Worm (Caenorhabditis elegans) whole organism, young adult: ENCODE results near the gene sri-26.
A peak's percentile ranks its signal among the peaks of the same experiment; 100 is the strongest.

Experiments used
- B0019.2 ChIP-seq: fragments of 200-800 bp; sonication (Bioruptor generic); conservative IDR thresholded peaks from 2 replicates; pipeline ENCODE4 v1.3.6; 2022; ENCODE audit warnings: missing genetic modification reagents, missing genetic modification characterization, missing compliant biosample characterization
- C06A6.2 ChIP-seq: fragments of 200-800 bp; sonication (Bioruptor generic); conservative IDR thresholded peaks from 2 replicates; pipeline ENCODE4 v1.3.6; 2022; ENCODE audit warnings: missing genetic modification characterization, missing compliant biosample characterization
- C17E4.6 ChIP-seq: fragments of 200-800 bp; sonication (Bioruptor generic); IDR thresholded peaks from 2 replicates; pipeline ENCODE4 v1.3.6; 2022; ENCODE audit warnings: missing genetic modification reagents, missing genetic modification characterization, missing compliant biosample characterization
- D2030.7 ChIP-seq: fragments of 200-800 bp; sonication (Bioruptor generic); IDR thresholded peaks from 2 replicates; pipeline ENCODE4 v1.3.6; 2022; ENCODE audit warnings: missing genetic modification reagents, missing genetic modification characterization, missing compliant biosample characterization
- F22D6.2 ChIP-seq: sonication (generic microtip); optimal IDR thresholded peaks from 2 replicates; lab custom pipeline; 2016; ENCODE audit warnings: mild to moderate bottlenecking, missing genetic modification characterization, missing compliant biosample characterization
- F33H1.4 ChIP-seq: fragments of 200-800 bp; sonication (Bioruptor generic); IDR thresholded peaks from 2 replicates; pipeline ENCODE4 v1.3.6; 2022; ENCODE audit warnings: missing genetic modification reagents, missing genetic modification characterization, missing compliant biosample characterization
- F52B5.7 ChIP-seq: sonication (generic microtip); optimal IDR thresholded peaks from 2 replicates; lab custom pipeline; 2016; ENCODE audit warnings: mild to moderate bottlenecking, missing genetic modification characterization, missing compliant biosample characterization
- T07F8.4 ChIP-seq: sonication (generic microtip); optimal IDR thresholded peaks from 2 replicates; lab custom pipeline; 2016; ENCODE audit warnings: mild to moderate bottlenecking, missing genetic modification characterization, moderate library complexity, missing compliant biosample characterization
- Y53F4B.3 ChIP-seq: fragments of 200-800 bp; sonication (Bioruptor generic); IDR thresholded peaks from 2 replicates; pipeline ENCODE4 v1.3.6; 2022; ENCODE audit warnings: missing genetic modification reagents, missing genetic modification characterization, missing compliant biosample characterization
- Y56A3A.18 ChIP-seq: fragments of 200-800 bp; sonication (Bioruptor generic); IDR thresholded peaks from 2 replicates; pipeline ENCODE4 v1.3.6; 2022; ENCODE audit warnings: missing genetic modification reagents, missing genetic modification characterization, missing compliant biosample characterization
- akir-1 ChIP-seq: fragments of 200-800 bp; sonication (Bioruptor generic); optimal IDR thresholded peaks from 2 replicates; lab custom pipeline; 2018; ENCODE audit warnings: mild to moderate bottlenecking, missing genetic modification characterization, moderate library complexity, missing compliant biosample characterization
- cebp-1 ChIP-seq, 2 experiments: fragments of 200-800 bp in 1 of 2; sonication (Bioruptor generic) in 1 of 2; sonication (generic microtip) in 1 of 2; IDR thresholded peaks in 1 of 2; optimal IDR thresholded peaks in 1 of 2; 2 replicates each; pipeline versions ENCODE4 v1.3.6 to Lab custom; 2017 to 2022; ENCODE audit warnings: missing compliant biosample characterization in 2 of 2, missing genetic modification characterization in 2 of 2, mild to moderate bottlenecking in 1 of 2, missing genetic modification reagents in 1 of 2, moderate library complexity in 1 of 2
- cebp-2 ChIP-seq: fragments of 200-800 bp; sonication (Bioruptor generic); IDR thresholded peaks from 2 replicates; pipeline ENCODE4 v1.3.6; 2022; ENCODE audit warnings: missing genetic modification characterization, missing compliant biosample characterization
- ceh-58 ChIP-seq: fragments of 200-800 bp; sonication (Bioruptor generic); IDR thresholded peaks from 2 replicates; pipeline ENCODE4 v1.3.6; 2022; ENCODE audit warnings: missing genetic modification characterization, missing compliant biosample characterization
- ceh-79 ChIP-seq: sonication (generic microtip); optimal IDR thresholded peaks from 2 replicates; lab custom pipeline; 2017; ENCODE audit warnings: mild to moderate bottlenecking, missing genetic modification characterization, missing compliant biosample characterization
- ceh-91 ChIP-seq: fragments of 200-800 bp; sonication (Bioruptor generic); IDR thresholded peaks from 2 replicates; pipeline ENCODE4 v1.3.6; 2022; ENCODE audit warnings: missing genetic modification reagents, missing genetic modification characterization, missing compliant biosample characterization
- die-1 ChIP-seq: sonication (generic microtip); optimal IDR thresholded peaks from 2 replicates; lab custom pipeline; 2016; ENCODE audit warnings: missing genotype, mild to moderate bottlenecking, missing genetic modification characterization, missing compliant biosample characterization
- dox-1 ChIP-seq: fragments of 200-800 bp; sonication (Bioruptor generic); IDR thresholded peaks from 2 replicates; pipeline ENCODE4 v1.3.6; 2022; ENCODE audit warnings: missing genetic modification reagents, missing genetic modification characterization, missing compliant biosample characterization
- dpl-1 ChIP-seq: fragments of 150-350 bp; optimal IDR thresholded peaks from 2 replicates; lab custom pipeline; 2014; ENCODE audit warnings: missing biosample characterization, missing genetic modification reagents, missing genetic modification characterization
- egl-44 ChIP-seq: fragments of 200-800 bp; sonication (Bioruptor generic); IDR thresholded peaks from 2 replicates; pipeline ENCODE4 v1.3.6; 2022; ENCODE audit warnings: missing genetic modification reagents, missing genetic modification characterization, missing compliant biosample characterization
- egrh-3 ChIP-seq: fragments of 200-800 bp; sonication (Bioruptor generic); IDR thresholded peaks from 2 replicates; pipeline ENCODE4 v1.3.6; 2022; ENCODE audit warnings: missing genetic modification reagents, missing genetic modification characterization, missing compliant biosample characterization
- ekl-4 ChIP-seq: fragments of 200-800 bp; sonication (Bioruptor generic); IDR thresholded peaks from 2 replicates; pipeline ENCODE4 v1.3.6; 2022; ENCODE audit warnings: missing genetic modification reagents, missing genetic modification characterization, missing compliant biosample characterization
- ets-4 ChIP-seq: fragments of 200-800 bp; sonication (Bioruptor generic); optimal IDR thresholded peaks from 2 replicates; lab custom pipeline; 2018; ENCODE audit warnings: mild to moderate bottlenecking, missing genetic modification characterization, missing compliant biosample characterization
- fkh-3 ChIP-seq: sonication (generic microtip); optimal IDR thresholded peaks from 2 replicates; lab custom pipeline; 2016; ENCODE audit warnings: mild to moderate bottlenecking, missing genetic modification characterization, missing compliant biosample characterization
- hlh-12 ChIP-seq: sonication (generic microtip); optimal IDR thresholded peaks from 2 replicates; lab custom pipeline; 2016; ENCODE audit warnings: missing genetic modification characterization, missing compliant biosample characterization
- hmg-1.2 ChIP-seq: fragments of 200-800 bp; sonication (Bioruptor generic); IDR thresholded peaks from 2 replicates; pipeline ENCODE4 v1.3.6; 2022; ENCODE audit warnings: missing genetic modification reagents, missing genetic modification characterization, missing compliant biosample characterization
- let-526 ChIP-seq: fragments of 200-800 bp; sonication (Bioruptor generic); IDR thresholded peaks from 2 replicates; pipeline ENCODE4 v1.3.6; 2022; ENCODE audit warnings: missing genetic modification reagents, missing genetic modification characterization, missing compliant biosample characterization
- let-607 ChIP-seq, 2 experiments: fragments of 200-800 bp in 1 of 2; sonication (Bioruptor generic) in 1 of 2; sonication (generic microtip) in 1 of 2; optimal IDR thresholded peaks; 2 replicates each; lab custom pipeline; 2016 to 2018; ENCODE audit warnings: mild to moderate bottlenecking in 2 of 2, missing compliant biosample characterization in 2 of 2, missing genetic modification characterization in 2 of 2, moderate library complexity in 2 of 2, missing genotype in 1 of 2
- lin-54 ChIP-seq: fragments of 200-800 bp; sonication (Bioruptor generic); optimal IDR thresholded peaks from 2 replicates; lab custom pipeline; 2018; ENCODE audit warnings: mild to moderate bottlenecking, missing genetic modification characterization, missing compliant biosample characterization
- lir-1 ChIP-seq: fragments of 200-800 bp; sonication (Bioruptor generic); conservative IDR thresholded peaks from 2 replicates; pipeline ENCODE4 v1.3.6; 2022; ENCODE audit warnings: missing genetic modification reagents, missing genetic modification characterization, missing compliant biosample characterization
- lsy-27 ChIP-seq: sonication (generic microtip); optimal IDR thresholded peaks from 2 replicates; lab custom pipeline; 2017; ENCODE audit warnings: missing genetic modification characterization, mild to moderate bottlenecking, missing compliant biosample characterization, antibody characterized with exemption, missing genotype, borderline replicate concordance; ENCODE audit not compliant: insufficient read depth
- madf-3 ChIP-seq: fragments of 200-800 bp; sonication (Bioruptor generic); IDR thresholded peaks from 2 replicates; pipeline ENCODE4 v1.3.6; 2022; ENCODE audit warnings: missing genetic modification reagents, missing genetic modification characterization, missing compliant biosample characterization
- mcd-1 ChIP-seq: fragments of 200-800 bp; sonication (Bioruptor generic); IDR thresholded peaks from 2 replicates; pipeline ENCODE4 v1.3.6; 2022; ENCODE audit warnings: missing genetic modification reagents, missing genetic modification characterization, missing compliant biosample characterization
- mel-28 ChIP-seq: sonication (generic microtip); optimal IDR thresholded peaks from 2 replicates; lab custom pipeline; 2016; ENCODE audit warnings: borderline replicate concordance, mild to moderate bottlenecking, missing genetic modification characterization, missing compliant biosample characterization
- nfya-1 ChIP-seq: sonication (generic microtip); optimal IDR thresholded peaks from 2 replicates; lab custom pipeline; 2017; ENCODE audit warnings: antibody characterized with exemption, missing compliant biosample characterization, missing genetic modification characterization, borderline replicate concordance; ENCODE audit not compliant: insufficient read depth
- nfyb-1 ChIP-seq: fragments of 200-800 bp; sonication (Bioruptor generic); IDR thresholded peaks from 2 replicates; pipeline ENCODE4 v1.3.6; 2022; ENCODE audit warnings: missing genetic modification reagents, missing genetic modification characterization, missing compliant biosample characterization
- nhr-120 ChIP-seq: fragments of 200-800 bp; sonication (Bioruptor generic); IDR thresholded peaks from 2 replicates; pipeline ENCODE4 v1.3.6; 2022; ENCODE audit warnings: missing genetic modification characterization, missing compliant biosample characterization
- rec-8 ChIP-seq, 2 experiments: sonication (generic microtip); optimal IDR thresholded peaks; 2 replicates each; lab custom pipeline; 2016; ENCODE audit warnings: mild to moderate bottlenecking in 2 of 2, missing genetic modification characterization in 2 of 2, missing genetic modification reagents in 2 of 2, missing genotype in 2 of 2, missing biosample characterization in 1 of 2, missing compliant biosample characterization in 1 of 2, moderate library complexity in 1 of 2
- repo-1 ChIP-seq: sonication (generic microtip); optimal IDR thresholded peaks from 2 replicates; lab custom pipeline; 2017; ENCODE audit warnings: mild to moderate bottlenecking, missing genetic modification characterization, missing compliant biosample characterization
- snpc-1.1 ChIP-seq: sonication (generic microtip); optimal IDR thresholded peaks from 2 replicates; lab custom pipeline; 2017; ENCODE audit warnings: missing genetic modification characterization, mild to moderate bottlenecking, missing compliant biosample characterization, antibody characterized with exemption, moderate library complexity, missing genotype, missing genetic modification reagents; ENCODE audit not compliant: insufficient read depth
- snpc-4 ChIP-seq, 5 experiments: fragments of 150-350 bp in 1 of 5; sonication (generic microtip) in 4 of 5; optimal IDR thresholded peaks; 2 replicates each; lab custom pipeline; 2014 to 2018; ENCODE audit warnings: missing genetic modification characterization in 5 of 5, missing biosample characterization in 3 of 5, antibody characterized with exemption in 2 of 5, mild to moderate bottlenecking in 2 of 5, missing compliant biosample characterization in 2 of 5, missing genotype in 2 of 5, moderate library complexity in 2 of 5, missing genetic modification reagents in 1 of 5
- tlf-1 ChIP-seq: fragments of 200-800 bp; sonication (Bioruptor generic); optimal IDR thresholded peaks from 2 replicates; lab custom pipeline; 2018; ENCODE audit warnings: mild to moderate bottlenecking, missing genetic modification characterization, missing compliant biosample characterization
- ztf-18 ChIP-seq: sonication (generic microtip); optimal IDR thresholded peaks from 2 replicates; lab custom pipeline; 2016; ENCODE audit warnings: missing genotype, mild to moderate bottlenecking, missing genetic modification characterization, missing compliant biosample characterization
- ztf-22 ChIP-seq: fragments of 200-800 bp; sonication (Bioruptor generic); optimal IDR thresholded peaks from 2 replicates; lab custom pipeline; 2018; ENCODE audit warnings: mild to moderate bottlenecking, missing genetic modification characterization, moderate library complexity, missing compliant biosample characterization
- ztf-25 ChIP-seq: fragments of 200-800 bp; sonication (Bioruptor generic); IDR thresholded peaks from 2 replicates; pipeline ENCODE4 v1.3.6; 2022; ENCODE audit warnings: missing genetic modification reagents, missing genetic modification characterization, missing compliant biosample characterization
- ztf-6 ChIP-seq: fragments of 200-800 bp; sonication (Bioruptor generic); IDR thresholded peaks from 2 replicates; pipeline ENCODE4 v1.3.6; 2022; ENCODE audit warnings: missing genetic modification reagents, missing genetic modification characterization, missing compliant biosample characterization

sri-26 gene

ce11 chrV:15190903-15191302 lies 24.4 kb upstream of the sri-26 start, which contains the start of gene Y75B12B.11 (continued):
- peak; percentile 97 for TF ChIP-seq cebp-2 (GFP tag; lab: Robert Waterston, UW)
- TF ChIP-seq nhr-120 (GFP tag; lab: Robert Waterston, UW): peak; percentile 96
- TF ChIP-seq ceh-58 (GFP tag; lab: Robert Waterston, UW): peak; percentile 96
- TF ChIP-seq snpc-4 (GFP tag; optimal IDR thresholded peaks at IDR 0.05; lab: Kevin White, UChicago): peak; percentile 77
- peak; percentile 47 to 87 (median 82) for TF ChIP-seq snpc-4 (tag; optimal IDR thresholded peaks at IDR 0.05; lab: Kevin White, UChicago)
- peak; percentile 96 for TF ChIP-seq egl-44 (GFP tag; lab: Robert Waterston, UW)
- peak; percentile 97 for TF ChIP-seq nfyb-1 (GFP tag; lab: Robert Waterston, UW)
- TF ChIP-seq B0019.2 (GFP tag; lab: Robert Waterston, UW): peak; percentile 62
- TF ChIP-seq rec-8 (tag; optimal IDR thresholded peaks at IDR 0.05; lab: Kevin White, UChicago): peak; percentile 94 to 96
- peak; percentile 96 for TF ChIP-seq D2030.7 (GFP tag; lab: Robert Waterston, UW)
- TF ChIP-seq repo-1 (tag; lab: Kevin White, UChicago): peak; percentile 96
- TF ChIP-seq Y56A3A.18 (GFP tag; lab: Robert Waterston, UW): peak; percentile 98
- TF ChIP-seq dox-1 (GFP tag; lab: Robert Waterston, UW): peak; percentile 95
- TF ChIP-seq dpl-1 (GFP tag; lab: Kevin White, UChicago): peak; percentile 49
- TF ChIP-seq C06A6.2 (GFP tag; lab: Robert Waterston, UW): peak; percentile 80
- peak; percentile 80 for TF ChIP-seq hlh-12 (tag; lab: Kevin White, UChicago)
- peak; percentile 40 for TF ChIP-seq akir-1
- peak; percentile 94 for TF ChIP-seq let-526 (GFP tag; lab: Robert Waterston, UW)
- TF ChIP-seq F33H1.4 (GFP tag; lab: Robert Waterston, UW): peak; percentile 62
- peak; percentile 31 for TF ChIP-seq ztf-22 (GFP tag; lab: Kevin White, UChicago)
- peak; percentile 96 for TF ChIP-seq ekl-4
- TF ChIP-seq fkh-3 (tag; lab: Kevin White, UChicago): peak; percentile 93
- TF ChIP-seq mcd-1 (GFP tag; lab: Robert Waterston, UW): peak; percentile 93
- peak; percentile 75 for TF ChIP-seq lir-1 (GFP tag; lab: Robert Waterston, UW)
- peak; percentile 86 for TF ChIP-seq ztf-18 (tag; lab: Kevin White, UChicago)
- peak; percentile 86 for TF ChIP-seq C17E4.6 (GFP tag; lab: Robert Waterston, UW)
- peak; percentile 78 for TF ChIP-seq egrh-3 (GFP tag; lab: Robert Waterston, UW)
- peak; percentile 87 for TF ChIP-seq Y53F4B.3 (GFP tag; lab: Robert Waterston, UW)
- TF ChIP-seq madf-3: peak; percentile 88
- TF ChIP-seq ceh-91 (GFP tag; lab: Robert Waterston, UW): peak; percentile 70
- peak; percentile 66 to 83 for TF ChIP-seq let-607 (tag; optimal IDR thresholded peaks at IDR 0.05; lab: Kevin White, UChicago)
- peak; percentile 98 for TF ChIP-seq die-1 (tag; lab: Kevin White, UChicago)
- TF ChIP-seq ztf-25: peak; percentile 96
- peak; percentile 87 for TF ChIP-seq ets-4 (GFP tag; lab: Kevin White, UChicago)
- peak; percentile 85 for TF ChIP-seq hmg-1.2 (GFP tag; lab: Robert Waterston, UW)
- no peak for TF ChIP-seq nfya-1
- TF ChIP-seq cebp-1 (GFP tag; IDR thresholded peaks at IDR 0.05; lab: Robert Waterston, UW): peak; percentile 67; the same call in 1 of the 2 replicates
- peak; percentile 88 for TF ChIP-seq cebp-1 (tag; optimal IDR thresholded peaks at IDR 0.05; lab: Kevin White, UChicago)
- TF ChIP-seq lin-54 (GFP tag; lab: Kevin White, UChicago): peak; percentile 93
- TF ChIP-seq F52B5.7: peak; percentile 97
- peak; percentile 83 for TF ChIP-seq mel-28
- TF ChIP-seq lsy-27 (tag; lab: Kevin White, UChicago): peak; percentile 83
- peak; percentile 91 for TF ChIP-seq T07F8.4 (tag; lab: Kevin White, UChicago)
- peak; percentile 97 for TF ChIP-seq ceh-79 (tag; lab: Kevin White, UChicago)
- TF ChIP-seq F22D6.2 (tag; lab: Kevin White, UChicago): peak; percentile 82
- TF ChIP-seq snpc-1.1 (tag; lab: Kevin White, UChicago): peak; percentile 81
- TF ChIP-seq tlf-1: peak; percentile 95
- 0 out of 2 replicates have a peak, but pooled peaks have one; percentile 75 for TF ChIP-seq ztf-6 (GFP tag; lab: Robert Waterston, UW)
